Worm (Caenorhabditis elegans) whole organism, L4 larva: ENCODE data around the gene T28C6.10.

Source experiments
- D1046.2 ChIP-seq: fragments of 200-800 bp; sonication (Bioruptor generic); IDR thresholded peaks from 2 replicates; pipeline ENCODE4 v1.3.6; 2022; ENCODE audit warnings: missing genetic modification characterization, missing compliant biosample characterization
- F44E2.7 ChIP-seq: fragments of 200-800 bp; sonication (Bioruptor generic); IDR thresholded peaks from 2 replicates; pipeline ENCODE4 v2.1.2; 2022; ENCODE audit warnings: missing genetic modification characterization, missing compliant biosample characterization
- T20F7.1 ChIP-seq: fragments of 200-800 bp; sonication (Bioruptor generic); optimal IDR thresholded peaks from 2 replicates; lab custom pipeline; 2018; ENCODE audit warnings: mild to moderate bottlenecking, missing genetic modification characterization, missing compliant biosample characterization
- Y75B8A.6 ChIP-seq: fragments of 200-800 bp; sonication (Bioruptor generic); IDR thresholded peaks from 2 replicates; pipeline ENCODE4 v1.3.6; 2022; ENCODE audit warnings: missing genetic modification reagents, missing genetic modification characterization, missing compliant biosample characterization
- aha-1 ChIP-seq: fragments of 150-350 bp; peaks from one replicate; lab custom pipeline; 2014; ENCODE audit warnings: missing biosample characterization, missing genetic modification characterization
- arid-1 ChIP-seq: fragments of 200-800 bp; sonication (Bioruptor generic); conservative IDR thresholded peaks from 2 replicates; pipeline ENCODE4 v1.3.6; 2022; ENCODE audit warnings: missing genetic modification reagents, missing genetic modification characterization, missing compliant biosample characterization
- attf-4 ChIP-seq: sonication (generic microtip); optimal IDR thresholded peaks from 3 replicates; lab custom pipeline; 2017; ENCODE audit warnings: missing biosample characterization, missing genetic modification characterization
- cey-2 ChIP-seq: sonication (generic microtip); optimal IDR thresholded peaks from 3 replicates; lab custom pipeline; 2017; ENCODE audit warnings: missing genetic modification characterization, mild to moderate bottlenecking, missing compliant biosample characterization, antibody characterized with exemption, borderline replicate concordance; ENCODE audit not compliant: insufficient read depth
- daf-12 ChIP-seq: fragments of 150-350 bp; optimal IDR thresholded peaks from 2 replicates; lab custom pipeline; 2014; ENCODE audit warnings: missing biosample characterization, missing genetic modification reagents, missing genetic modification characterization
- daf-16 ChIP-seq, 3 experiments: sonication (generic microtip); optimal IDR thresholded peaks; 2 replicates each; lab custom pipeline; 2016 to 2017; ENCODE audit warnings: missing genetic modification characterization in 3 of 3, missing genetic modification reagents in 3 of 3, mild to moderate bottlenecking in 2 of 3, missing compliant biosample characterization in 2 of 3, missing biosample characterization in 1 of 3, moderate library complexity in 1 of 3
- daf-19 ChIP-seq: fragments of 200-800 bp; sonication (Bioruptor generic); conservative IDR thresholded peaks from 2 replicates; pipeline ENCODE4 v1.3.6; 2022; ENCODE audit warnings: missing genetic modification characterization, missing compliant biosample characterization
- dmd-8 ChIP-seq: fragments of 200-800 bp; sonication (Bioruptor generic); IDR thresholded peaks from 2 replicates; pipeline ENCODE4 v1.3.6; 2022; ENCODE audit warnings: missing genetic modification characterization, missing compliant biosample characterization
- dve-1 ChIP-seq: sonication (generic microtip); optimal IDR thresholded peaks from 2 replicates; lab custom pipeline; 2017; ENCODE audit warnings: antibody characterized with exemption, mild to moderate bottlenecking, missing genetic modification characterization, missing compliant biosample characterization; ENCODE audit not compliant: insufficient read depth
- hlh-30 ChIP-seq: sonication (generic microtip); optimal IDR thresholded peaks from 2 replicates; lab custom pipeline; 2017; ENCODE audit warnings: antibody characterized with exemption, mild to moderate bottlenecking, missing genetic modification characterization, missing compliant biosample characterization; ENCODE audit not compliant: insufficient read depth
- madf-5 ChIP-seq, 2 experiments: fragments of 200-800 bp; sonication (Bioruptor generic); IDR thresholded peaks; 2 replicates each; pipeline ENCODE4 v1.3.6; 2022; ENCODE audit warnings: missing compliant biosample characterization in 2 of 2, missing genetic modification characterization in 2 of 2
- mdl-1 ChIP-seq, 2 experiments: fragments of 150-350 bp in 1 of 2; sonication (generic microtip) in 1 of 2; optimal IDR thresholded peaks; 2 replicates each; lab custom pipeline; 2014 to 2017; ENCODE audit warnings: missing biosample characterization in 2 of 2, missing genetic modification characterization in 2 of 2
- nhr-11 ChIP-seq: fragments of 150-350 bp; optimal IDR thresholded peaks from 2 replicates; lab custom pipeline; 2014; ENCODE audit warnings: missing biosample characterization, missing genetic modification characterization
- nhr-25 ChIP-seq: sonication (generic microtip); optimal IDR thresholded peaks from 2 replicates; lab custom pipeline; 2017; ENCODE audit warnings: missing genetic modification characterization, mild to moderate bottlenecking, missing compliant biosample characterization, antibody characterized with exemption, moderate library complexity, borderline replicate concordance; ENCODE audit not compliant: insufficient read depth
- nhr-28 ChIP-seq: fragments of 150-350 bp; optimal IDR thresholded peaks from 2 replicates; lab custom pipeline; 2014; ENCODE audit warnings: missing biosample characterization, missing genetic modification characterization
- nhr-41 ChIP-seq: fragments of 200-800 bp; sonication (Bioruptor generic); IDR thresholded peaks from 2 replicates; pipeline ENCODE4 v1.3.6; 2022; ENCODE audit warnings: missing genetic modification reagents, missing genetic modification characterization, missing compliant biosample characterization
- nhr-42 ChIP-seq: fragments of 200-800 bp; sonication (Bioruptor generic); IDR thresholded peaks from 2 replicates; pipeline ENCODE4 v1.3.6; 2022; ENCODE audit warnings: missing genetic modification characterization, missing compliant biosample characterization
- nhr-77 ChIP-seq: fragments of 150-350 bp; optimal IDR thresholded peaks from 2 replicates; lab custom pipeline; 2014; ENCODE audit warnings: missing biosample characterization, missing genetic modification characterization
- pqm-1 ChIP-seq: sonication (generic microtip); optimal IDR thresholded peaks from 2 replicates; lab custom pipeline; 2017; ENCODE audit warnings: missing biosample characterization, missing genetic modification characterization
- saeg-2 ChIP-seq: fragments of 200-800 bp; sonication (Bioruptor generic); IDR thresholded peaks from 2 replicates; pipeline ENCODE4 v1.3.6; 2022; ENCODE audit warnings: missing genetic modification reagents, missing genetic modification characterization, missing compliant biosample characterization
- set-16 ChIP-seq: fragments of 200-800 bp; sonication (Bioruptor generic); IDR thresholded peaks from 2 replicates; pipeline ENCODE4 v1.3.6; 2022; ENCODE audit warnings: missing genetic modification reagents, missing genetic modification characterization, missing compliant biosample characterization
- tra-1 ChIP-seq: fragments of 200-800 bp; sonication (Bioruptor generic); IDR thresholded peaks from 2 replicates; pipeline ENCODE4 v1.3.6; 2022; ENCODE audit warnings: missing genetic modification reagents, missing genetic modification characterization, missing compliant biosample characterization
- unc-130 ChIP-seq: sonication (generic microtip); optimal IDR thresholded peaks from 2 replicates; lab custom pipeline; 2016; ENCODE audit warnings: missing genetic modification reagents, missing genetic modification characterization, missing compliant biosample characterization
- unc-39 ChIP-seq: sonication (generic microtip); optimal IDR thresholded peaks from 2 replicates; lab custom pipeline; 2017; ENCODE audit warnings: missing biosample characterization, missing genetic modification characterization
- unc-62 ChIP-seq, 3 experiments: fragments of 150-350 bp in 1 of 3; sonication (generic microtip); optimal IDR thresholded peaks in 2 of 3; peaks in 1 of 3; 1 replicate in 1 of 3; 2 replicates in 2 of 3; lab custom pipeline; 2014 to 2017; ENCODE audit warnings: missing biosample characterization in 3 of 3, missing genetic modification characterization in 3 of 3, missing genetic modification reagents in 3 of 3, missing genotype in 1 of 3
- zag-1 ChIP-seq: fragments of 150-350 bp; optimal IDR thresholded peaks from 2 replicates; lab custom pipeline; 2014; ENCODE audit warnings: missing biosample characterization, missing genetic modification characterization

T28C6.10 gene

ce11 chrIV:8807327-8807726 is 10.4 kb upstream of the T28C6.10 start:
- TF ChIP-seq pqm-1 (tag; lab: Kevin White, UChicago) (peak; percentile 9), madf-5 (GFP tag; IDR thresholded peaks at IDR 0.05; lab: Robert Waterston, UW) (no peak), saeg-2 (GFP tag; lab: Robert Waterston, UW) (no peak), daf-16 (GFP tag; optimal IDR thresholded peaks at IDR 0.05; lab: Kevin White, UChicago) (no peak), daf-16 (tag; optimal IDR thresholded peaks at IDR 0.05; lab: Kevin White, UChicago) (peak; percentile 51), dve-1 (tag; lab: Kevin White, UChicago) (peak; percentile 48), nhr-28 (tag; lab: Kevin White, UChicago) (peak; percentile 1)

ce11 chrIV:8813614-8814013 is 4.1 kb upstream of the T28C6.10 start, which contains the start of gene exc-5:
Gene exc-5 (minus strand): TSS chrIV:8813670.
- TF ChIP-seq nhr-11 (tag; lab: Kevin White, UChicago) (peak; percentile 8), T20F7.1 (no peak), aha-1 (tag; lab: Kevin White, UChicago) (peak; percentile 72)

ce11 chrIV:8815162-8815561 is 2.6 kb upstream of the T28C6.10 start:
- TF ChIP-seq unc-130 (GFP tag; lab: Kevin White, UChicago) (no peak), nhr-77 (tag; lab: Kevin White, UChicago) (no peak), cey-2 (no peak), nhr-42 (no peak), pqm-1 (tag; lab: Kevin White, UChicago) (no peak), tra-1 (GFP tag; lab: Robert Waterston, UW) (no peak), daf-12 (tag; lab: Kevin White, UChicago) (no peak), saeg-2 (GFP tag; lab: Robert Waterston, UW) (no peak), attf-4 (tag; lab: Kevin White, UChicago) (no peak), unc-39 (no peak), nhr-28 (tag; lab: Kevin White, UChicago) (peak; percentile 75), hlh-30 (peak; percentile 0), unc-62 (GFP tag; optimal IDR thresholded peaks at IDR 0.05 in 1 of 2; lab: Kevin White, UChicago) (no peak), unc-62 (tag; optimal IDR thresholded peaks at IDR 0.05; lab: Kevin White, UChicago) (no peak), nhr-41 (GFP tag; lab: Robert Waterston, UW) (no peak), zag-1 (no peak)

- no peak for TF ChIP-seq mdl-1 (tag; optimal IDR thresholded peaks at IDR 0.05; lab: Kevin White, UChicago)
- TF ChIP-seq, all 104 proteins: peak for 0
These were observed 1.7 kb upstream of the T28C6.10 start, which contains the start of gene grsp-2 for ce11 chrIV:8816029-8816428. Gene grsp-2 (plus strand): TSS chrIV:8816329.

ce11 chrIV:8816617-8817016 is 1.1 kb upstream of the T28C6.10 start:
- TF ChIP-seq daf-19 (GFP tag; lab: Robert Waterston, UW) (no peak), dmd-8 (GFP tag; lab: Robert Waterston, UW) (0 out of 2 replicates have a peak, but pooled peaks have one; percentile 7), set-16 (peak; percentile 93; the same call in 1 of the 2 replicates)

- TF ChIP-seq daf-16 (GFP tag; optimal IDR thresholded peaks at IDR 0.05; lab: Kevin White, UChicago), result no peak
- no peak for TF ChIP-seq daf-16 (tag; optimal IDR thresholded peaks at IDR 0.05; lab: Kevin White, UChicago)
- no peak for TF ChIP-seq F44E2.7
- no peak for TF ChIP-seq arid-1 (GFP tag; lab: Robert Waterston, UW)
- TF ChIP-seq Y75B8A.6, result no peak
- no peak for TF ChIP-seq nhr-25 (tag; lab: Kevin White, UChicago)
- TF ChIP-seq D1046.2, result no peak
- TF ChIP-seq nhr-28 (tag; lab: Kevin White, UChicago), result no peak
These were observed 1.7 kb downstream of the T28C6.10 start for ce11 chrIV:8819471-8819870.
